Worm (Caenorhabditis elegans) whole organism, L1 larva: ENCODE data around the gene D2024.1.

Experiments
- C16A3.4 ChIP-seq: fragments of 150-350 bp; optimal IDR thresholded peaks from 2 replicates; lab custom pipeline; 2014; ENCODE audit warnings: missing biosample characterization, missing genetic modification characterization
- Y116A8C.19 ChIP-seq: sonication (generic microtip); optimal IDR thresholded peaks from 2 replicates; lab custom pipeline; 2016; ENCODE audit warnings: missing compliant biosample characterization, missing genetic modification characterization, borderline replicate concordance
- aly-2 ChIP-seq: fragments of 150-350 bp; optimal IDR thresholded peaks from 2 replicates; lab custom pipeline; 2014; ENCODE audit warnings: missing biosample characterization, missing genetic modification characterization
- ama-1 ChIP-seq: fragments of 150-350 bp; optimal IDR thresholded peaks from 2 replicates; lab custom pipeline; 2014
- ceh-8 ChIP-seq: fragments of 200-800 bp; sonication (Bioruptor generic); optimal IDR thresholded peaks from 2 replicates; lab custom pipeline; 2018; ENCODE audit warnings: mild to moderate bottlenecking, missing genetic modification characterization, moderate library complexity, missing compliant biosample characterization
- ceh-90 ChIP-seq: sonication (generic microtip); optimal IDR thresholded peaks from 2 replicates; lab custom pipeline; 2016; ENCODE audit warnings: missing genetic modification characterization, missing compliant biosample characterization
- dsc-1 ChIP-seq: sonication (generic microtip); optimal IDR thresholded peaks from 2 replicates; lab custom pipeline; 2016; ENCODE audit warnings: mild to moderate bottlenecking, missing genetic modification characterization, missing compliant biosample characterization
- efl-1 ChIP-seq, 4 experiments: fragments of 150-350 bp; optimal IDR thresholded peaks in 3 of 4; peaks in 1 of 4; 1 replicate in 1 of 4; 2 replicates in 3 of 4; lab custom pipeline; 2014; ENCODE audit warnings: missing biosample characterization in 2 of 4, missing genetic modification characterization in 2 of 4, missing genetic modification reagents in 2 of 4
- efl-3 ChIP-seq: fragments of 200-800 bp; sonication (Bioruptor generic); optimal IDR thresholded peaks from 2 replicates; lab custom pipeline; 2018; ENCODE audit warnings: mild to moderate bottlenecking, missing genetic modification characterization, missing compliant biosample characterization
- fkh-10 ChIP-seq: sonication (generic microtip); optimal IDR thresholded peaks from 2 replicates; lab custom pipeline; 2017; ENCODE audit warnings: missing biosample characterization, missing genetic modification reagents, missing genetic modification characterization
- fos-1 ChIP-seq: fragments of 150-350 bp; optimal IDR thresholded peaks from 2 replicates; lab custom pipeline; 2014; ENCODE audit warnings: missing biosample characterization, missing genetic modification characterization
- hlh-17 ChIP-seq: fragments of 200-800 bp; sonication (Bioruptor generic); optimal IDR thresholded peaks from 2 replicates; lab custom pipeline; 2018; ENCODE audit warnings: missing genetic modification characterization, mild to moderate bottlenecking, missing compliant biosample characterization, moderate library complexity, borderline replicate concordance
- hlh-4 ChIP-seq: sonication (generic microtip); optimal IDR thresholded peaks from 2 replicates; lab custom pipeline; 2016; ENCODE audit warnings: mild to moderate bottlenecking, missing genetic modification characterization, missing compliant biosample characterization
- hpl-2 ChIP-seq: fragments of 150-350 bp; optimal IDR thresholded peaks from 2 replicates; lab custom pipeline; 2014; ENCODE audit warnings: missing biosample characterization, missing genetic modification reagents, missing genetic modification characterization
- isw-1 ChIP-seq: fragments of 200-800 bp; sonication (Bioruptor generic); IDR thresholded peaks from 2 replicates; pipeline ENCODE4 v1.3.6; 2022; ENCODE audit warnings: missing genetic modification characterization, missing compliant biosample characterization
- lin-14 ChIP-seq: fragments of 200-800 bp; sonication (Bioruptor generic); optimal IDR thresholded peaks from 2 replicates; lab custom pipeline; 2018; ENCODE audit warnings: mild to moderate bottlenecking, missing genetic modification characterization, moderate library complexity, missing compliant biosample characterization
- lin-15B ChIP-seq: fragments of 150-350 bp; sonication (generic microtip); optimal IDR thresholded peaks from 3 replicates; lab custom pipeline; 2014; ENCODE audit warnings: missing biosample characterization, missing genetic modification characterization
- lin-39 ChIP-seq: fragments of 150-350 bp; optimal IDR thresholded peaks from 2 replicates; lab custom pipeline; 2014; ENCODE audit warnings: missing biosample characterization, missing genetic modification reagents, missing genetic modification characterization
- mab-9 ChIP-seq: fragments of 200-800 bp; sonication (Bioruptor generic); IDR thresholded peaks from 2 replicates; pipeline ENCODE4 v1.3.6; 2022; ENCODE audit warnings: missing genetic modification reagents, missing genetic modification characterization, missing compliant biosample characterization
- mep-1 ChIP-seq: fragments of 150-350 bp; optimal IDR thresholded peaks from 2 replicates; lab custom pipeline; 2014; ENCODE audit warnings: missing biosample characterization, missing genetic modification characterization
- nhr-12 ChIP-seq: sonication (generic microtip); optimal IDR thresholded peaks from 2 replicates; lab custom pipeline; 2017; ENCODE audit warnings: missing biosample characterization, missing genetic modification characterization
- nhr-20 ChIP-seq: sonication (generic microtip); optimal IDR thresholded peaks from 2 replicates; lab custom pipeline; 2016; ENCODE audit warnings: mild to moderate bottlenecking, missing genetic modification characterization, missing compliant biosample characterization
- nhr-71 ChIP-seq: sonication (generic microtip); optimal IDR thresholded peaks from 2 replicates; lab custom pipeline; 2016; ENCODE audit warnings: mild to moderate bottlenecking, missing genetic modification characterization, moderate library complexity, missing compliant biosample characterization
- nhr-84 ChIP-seq: sonication (generic microtip); optimal IDR thresholded peaks from 2 replicates; lab custom pipeline; 2017; ENCODE audit warnings: missing biosample characterization, missing genetic modification characterization
- nhr-85 ChIP-seq: sonication (generic microtip); peaks from one replicate; lab custom pipeline; 2016; ENCODE audit warnings: missing genetic modification characterization, inconsistent platforms, missing compliant biosample characterization
- nhr-90 ChIP-seq: sonication (generic microtip); optimal IDR thresholded peaks from 2 replicates; lab custom pipeline; 2016; ENCODE audit warnings: mild to moderate bottlenecking, missing genetic modification characterization, missing compliant biosample characterization; ENCODE audit not compliant: poor library complexity
- pag-3 ChIP-seq: sonication (generic microtip); optimal IDR thresholded peaks from 2 replicates; lab custom pipeline; 2017; ENCODE audit warnings: missing genetic modification characterization, mild to moderate bottlenecking, missing compliant biosample characterization, antibody characterized with exemption, borderline replicate concordance; ENCODE audit not compliant: insufficient read depth
- pqm-1 ChIP-seq: sonication (generic microtip); optimal IDR thresholded peaks from 3 replicates; lab custom pipeline; 2017; ENCODE audit warnings: missing biosample characterization, missing genetic modification characterization
- rnt-1 ChIP-seq: sonication (generic microtip); optimal IDR thresholded peaks from 2 replicates; lab custom pipeline; 2016; ENCODE audit warnings: mild to moderate bottlenecking, missing genetic modification characterization, moderate library complexity, missing compliant biosample characterization
- skn-1 ChIP-seq: fragments of 150-350 bp; optimal IDR thresholded peaks from 2 replicates; lab custom pipeline; 2014; ENCODE audit warnings: missing biosample characterization, missing genetic modification characterization
- snpc-4 ChIP-seq: fragments of 150-350 bp; optimal IDR thresholded peaks from 2 replicates; lab custom pipeline; 2014; ENCODE audit warnings: missing biosample characterization, missing genetic modification characterization
- snu-23 ChIP-seq: sonication (generic microtip); optimal IDR thresholded peaks from 2 replicates; lab custom pipeline; 2016; ENCODE audit warnings: missing genetic modification characterization, missing compliant biosample characterization
- sup-37 ChIP-seq: fragments of 200-800 bp; sonication (Bioruptor generic); optimal IDR thresholded peaks from 2 replicates; lab custom pipeline; 2018; ENCODE audit warnings: mild to moderate bottlenecking, missing genetic modification characterization, missing compliant biosample characterization
- unc-130 ChIP-seq: fragments of 150-350 bp; optimal IDR thresholded peaks from 2 replicates; lab custom pipeline; 2017; ENCODE audit warnings: missing biosample characterization, missing genetic modification characterization, inconsistent platforms
- unc-62 ChIP-seq: fragments of 150-350 bp; optimal IDR thresholded peaks from 2 replicates; lab custom pipeline; 2014; ENCODE audit warnings: missing biosample characterization, missing genetic modification reagents, missing genetic modification characterization
- unc-98 ChIP-seq: fragments of 200-800 bp; sonication (Bioruptor generic); IDR thresholded peaks from 2 replicates; pipeline ENCODE4 v1.3.6; 2022; ENCODE audit warnings: missing genetic modification characterization, missing compliant biosample characterization
- xbp-1 ChIP-seq: sonication (generic microtip); optimal IDR thresholded peaks from 2 replicates; lab custom pipeline; 2016; ENCODE audit warnings: missing genetic modification characterization, missing compliant biosample characterization
- zag-1 ChIP-seq: fragments of 150-350 bp; optimal IDR thresholded peaks from 2 replicates; lab custom pipeline; 2014; ENCODE audit warnings: missing biosample characterization, missing genetic modification characterization
- zip-4 ChIP-seq: fragments of 200-800 bp; sonication (Bioruptor generic); optimal IDR thresholded peaks from 2 replicates; lab custom pipeline; 2018; ENCODE audit warnings: mild to moderate bottlenecking, missing genetic modification characterization, moderate library complexity, missing compliant biosample characterization
- ztf-4 ChIP-seq: fragments of 150-350 bp; optimal IDR thresholded peaks from 2 replicates; lab custom pipeline; 2014; ENCODE audit warnings: missing biosample characterization, missing genetic modification characterization

Gene D2024.1

ce11 chrIV:7216210-7216609 is 31.1 kb upstream of the D2024.1 start:
- TF ChIP-seq unc-98 (GFP tag; lab: Robert Waterston, UW) = no peak
- no peak for TF ChIP-seq hlh-17 (GFP tag; lab: Kevin White, UChicago)
- TF ChIP-seq nhr-71 = no peak
- TF ChIP-seq mab-9 (GFP tag; lab: Robert Waterston, UW) = no peak
- TF ChIP-seq skn-1 (tag; lab: Kevin White, UChicago) = no peak
- TF ChIP-seq xbp-1 (tag; lab: Kevin White, UChicago) = no peak
- no peak for TF ChIP-seq C16A3.4
- no peak for TF ChIP-seq snu-23 (GFP tag; lab: Kevin White, UChicago)
- no peak for TF ChIP-seq mep-1
- TF ChIP-seq lin-14 = no peak
- TF ChIP-seq ceh-8 (GFP tag; lab: Kevin White, UChicago) = no peak
- no peak for TF ChIP-seq aly-2 (tag; lab: Kevin White, UChicago)
- no peak for TF ChIP-seq hlh-4 (tag; lab: Kevin White, UChicago)
- no peak for TF ChIP-seq fos-1 (tag; lab: Kevin White, UChicago)
- TF ChIP-seq fkh-10 (GFP tag; lab: Kevin White, UChicago) = no peak
- no peak for TF ChIP-seq efl-3 (GFP tag; lab: Kevin White, UChicago)
- TF ChIP-seq isw-1 = no peak
- TF ChIP-seq nhr-12 (tag; lab: Kevin White, UChicago) = no peak
- TF ChIP-seq rnt-1 (tag; lab: Kevin White, UChicago) = no peak

- TF ChIP-seq sup-37 (no peak), ceh-90 (no peak)
- TF ChIP-seq, all 84 proteins: peak for 0
Measured at ce11 chrIV:7219398-7220087, 27.8 kb upstream of the D2024.1 start, which contains the start of the genes glb-23 and R13A1.1. Gene glb-23, minus strand, starts transcription at chrIV:7219498. Gene R13A1.1, plus strand, starts transcription at chrIV:7220037.

- TF ChIP-seq efl-1 (optimal IDR thresholded peaks at IDR 0.05; lab: Kevin White, UChicago) = no peak
- TF ChIP-seq efl-1 (GFP tag; optimal IDR thresholded peaks at IDR 0.05 in 1 of 2; lab: Kevin White, UChicago) = peak in 1 of 2 experiments; percentile 60
- no peak for TF ChIP-seq snpc-4 (tag; lab: Kevin White, UChicago)
- TF ChIP-seq fkh-10 (GFP tag; lab: Kevin White, UChicago) = peak; percentile 64
- TF ChIP-seq lin-14 = peak; percentile 22
- TF ChIP-seq aly-2 (tag; lab: Kevin White, UChicago) = no peak
- no peak for TF ChIP-seq isw-1
Measured at ce11 chrIV:7222088-7222487, 25.3 kb upstream of the D2024.1 start.

- no peak for TF ChIP-seq lin-39 (tag; lab: Kevin White, UChicago)
- no peak for TF ChIP-seq efl-3 (GFP tag; lab: Kevin White, UChicago)
- no peak for TF ChIP-seq pag-3 (tag; lab: Kevin White, UChicago)
- no peak for TF ChIP-seq Y116A8C.19
- TF ChIP-seq zip-4 (GFP tag; lab: Kevin White, UChicago) = no peak
- TF ChIP-seq pqm-1 (tag; lab: Kevin White, UChicago) = no peak
- TF ChIP-seq hpl-2 = no peak
- no peak for TF ChIP-seq lin-15B (tag; lab: Kevin White, UChicago)
- no peak for TF ChIP-seq fkh-10 (GFP tag; lab: Kevin White, UChicago)
- no peak for TF ChIP-seq nhr-20 (tag; lab: Kevin White, UChicago)
- no peak for TF ChIP-seq nhr-90
- no peak for TF ChIP-seq snpc-4 (tag; lab: Kevin White, UChicago)
- no peak for TF ChIP-seq zag-1 (tag; lab: Kevin White, UChicago)
Measured at ce11 chrIV:7227072-7227471, 20.3 kb upstream of the D2024.1 start, which contains the start of gene R13A1.10. Gene R13A1.10, minus strand, starts transcription at chrIV:7227172.

ce11 chrIV:7228208-7228607 is 19.1 kb upstream of the D2024.1 start, which contains the start of gene D2024.5:
Gene D2024.5, minus strand, starts transcription at chrIV:7228308.
- TF ChIP-seq nhr-20 (tag; lab: Kevin White, UChicago) (no peak), ztf-4 (no peak), unc-130 (tag; lab: Kevin White, UChicago) (no peak), unc-62 (GFP tag; lab: Kevin White, UChicago) (no peak), dsc-1 (tag; lab: Kevin White, UChicago) (no peak), Y116A8C.19 (no peak), nhr-84 (tag; lab: Kevin White, UChicago) (no peak), ama-1 (lab: Kevin White, UChicago) (no peak), nhr-85 (tag; lab: Kevin White, UChicago) (no peak)
